Fruit fly (Drosophila melanogaster) whole organism, pupa: Measurements from ENCODE around the gene Apt1.
A peak's percentile ranks its signal among the peaks of the same experiment; 100 is the strongest.

Source experiments
- CG12605 ChIP-seq: fragments of 200-800 bp; sonication (Bioruptor generic); IDR thresholded peaks from 2 replicates; pipeline ENCODE4 v1.3.6; 2022; ENCODE audit warnings: missing biosample characterization, missing genetic modification characterization
- CG34367 ChIP-seq: fragments of 200-800 bp; sonication (Bioruptor generic); optimal IDR thresholded peaks from 2 replicates; lab custom pipeline; 2018; ENCODE audit warnings: missing biosample characterization, mild to moderate bottlenecking, missing genetic modification characterization
- CG4496 ChIP-seq: fragments of 200-800 bp; sonication (Bioruptor generic); IDR thresholded peaks from 3 replicates; pipeline ENCODE4 v1.3.6; 2022; ENCODE audit warnings: missing biosample characterization, missing genetic modification characterization
- CG8159 ChIP-seq: fragments of 200-800 bp; sonication (Bioruptor generic); optimal IDR thresholded peaks from 3 replicates; lab custom pipeline; 2018; ENCODE audit warnings: missing biosample characterization, mild to moderate bottlenecking, missing genetic modification characterization, moderate library complexity
- CG8301 ChIP-seq: fragments of 200-800 bp; sonication (Bioruptor generic); optimal IDR thresholded peaks from 2 replicates; lab custom pipeline; 2018; ENCODE audit warnings: missing biosample characterization, mild to moderate bottlenecking, missing genetic modification characterization
- D1 ChIP-seq: fragments of 200-800 bp; sonication (Bioruptor generic); optimal IDR thresholded peaks from 2 replicates; lab custom pipeline; 2018; ENCODE audit warnings: missing biosample characterization, mild to moderate bottlenecking, missing genetic modification characterization, moderate library complexity
- EcR ChIP-seq: fragments of 200-800 bp; sonication (Bioruptor generic); optimal IDR thresholded peaks from 3 replicates; lab custom pipeline; 2019; ENCODE audit warnings: missing biosample characterization, missing genetic modification characterization, mild to moderate bottlenecking, moderate library complexity, missing genetic modification reagents
- Ets98B ChIP-seq: fragments of 200-800 bp; sonication (Bioruptor generic); IDR thresholded peaks from 2 replicates; pipeline ENCODE4 v1.3.6; 2022; ENCODE audit warnings: missing biosample characterization, missing genetic modification characterization
- Pif1A ChIP-seq: fragments of 200-800 bp; sonication (Bioruptor generic); optimal IDR thresholded peaks from 3 replicates; lab custom pipeline; 2016; ENCODE audit warnings: missing biosample characterization, missing genetic modification characterization
- Snoo ChIP-seq: fragments of 200-800 bp; sonication (Bioruptor generic); optimal IDR thresholded peaks from 3 replicates; lab custom pipeline; 2017; ENCODE audit warnings: missing biosample characterization, mild to moderate bottlenecking, missing genetic modification characterization, inconsistent platforms
- fd96Ca ChIP-seq: fragments of 200-800 bp; sonication (Bioruptor generic); IDR thresholded peaks from 3 replicates; pipeline ENCODE4 v1.3.6; 2022; ENCODE audit warnings: missing biosample characterization, missing genetic modification characterization
- gl ChIP-seq: fragments of 200-800 bp; sonication (Bioruptor generic); optimal IDR thresholded peaks from 2 replicates; lab custom pipeline; 2018; ENCODE audit warnings: missing biosample characterization, mild to moderate bottlenecking, missing genetic modification characterization
- rn ChIP-seq: fragments of 200-800 bp; sonication (Bioruptor generic); IDR thresholded peaks from 2 replicates; pipeline ENCODE4 v1.3.6; 2022; ENCODE audit warnings: missing biosample characterization, missing genetic modification characterization

DNA sequence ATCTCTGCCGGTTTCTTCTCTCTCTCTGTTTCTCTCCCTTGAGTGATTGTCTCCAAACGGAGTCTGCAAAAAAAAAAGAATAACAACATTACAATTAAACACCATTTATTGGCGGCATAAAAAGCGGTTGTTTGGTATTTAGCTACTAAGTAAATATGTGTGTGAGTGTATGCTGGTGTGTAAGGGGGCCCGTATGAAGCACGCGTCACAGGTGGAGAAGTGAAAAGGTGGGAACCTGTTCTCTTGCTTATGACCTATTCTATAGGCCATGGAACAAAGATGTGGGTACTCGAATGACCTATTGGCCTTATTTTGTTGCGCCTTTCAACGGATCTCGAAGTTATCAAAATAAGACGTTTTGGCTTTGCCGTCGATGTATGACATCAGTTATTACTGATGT is 39.2 kb upstream of the Apt1 start:
- TF ChIP-seq D1 (no peak), CG8159 (no peak), fd96Ca (GFP tag; lab: Robert Waterston, UW) (no peak), CG34367 (tag; lab: Kevin White, UChicago) (no peak), EcR (GFP tag; lab: Kevin White, UChicago) (no peak), CG8301 (peak; percentile 21), Ets98B (GFP tag; lab: Robert Waterston, UW) (0 out of 2 replicates have a peak, but pooled peaks have one; percentile 37), gl (tag; lab: Kevin White, UChicago) (no peak), rn (GFP tag; lab: Robert Waterston, UW) (no peak), Snoo (tag; lab: Kevin White, UChicago) (no peak), CG12605 (GFP tag; lab: Robert Waterston, UW) (no peak), Pif1A (no peak), CG4496 (0 out of 3 replicates have a peak, but pooled peaks have one; percentile 45)
